Fruit fly (Drosophila melanogaster) whole organism, prepupa: ENCODE data around the gene CG42302.

Experiments
- CG10631 ChIP-seq: fragments of 200-800 bp; sonication (Bioruptor generic); optimal IDR thresholded peaks from 2 replicates; lab custom pipeline; 2016; ENCODE audit warnings: missing biosample characterization, missing genetic modification characterization
- CG10669 ChIP-seq: fragments of 200-800 bp; sonication (Bioruptor generic); optimal IDR thresholded peaks from 3 replicates; lab custom pipeline; 2018; ENCODE audit warnings: missing biosample characterization, mild to moderate bottlenecking, missing genetic modification characterization, moderate library complexity
- CG11294 ChIP-seq: fragments of 200-800 bp; sonication (Bioruptor generic); IDR thresholded peaks from 2 replicates; pipeline ENCODE4 v1.3.6; 2022; ENCODE audit warnings: missing biosample characterization, missing genetic modification characterization
- CG11762 ChIP-seq: fragments of 200-800 bp; sonication (Bioruptor generic); optimal IDR thresholded peaks from 3 replicates; lab custom pipeline; 2016; ENCODE audit warnings: missing biosample characterization, missing genetic modification characterization; ENCODE audit not compliant: insufficient read depth
- CG11902 ChIP-seq: fragments of 200-800 bp; sonication (Bioruptor generic); optimal IDR thresholded peaks from 3 replicates; lab custom pipeline; 2016; ENCODE audit warnings: missing biosample characterization, missing genetic modification characterization
- CG15336 ChIP-seq: fragments of 200-800 bp; sonication (Bioruptor generic); IDR thresholded peaks from 2 replicates; pipeline ENCODE4 v1.3.6; 2022; ENCODE audit warnings: missing biosample characterization, missing genetic modification characterization
- CG1621 ChIP-seq: fragments of 200-800 bp; sonication (Bioruptor generic); optimal IDR thresholded peaks from 3 replicates; lab custom pipeline; 2018; ENCODE audit warnings: missing biosample characterization, mild to moderate bottlenecking, missing genetic modification characterization
- CG16779 ChIP-seq: fragments of 200-800 bp; sonication (Bioruptor generic); optimal IDR thresholded peaks from 3 replicates; lab custom pipeline; 2017; ENCODE audit warnings: missing biosample characterization, mild to moderate bottlenecking, missing genetic modification characterization
- CG31627 ChIP-seq: fragments of 200-800 bp; sonication (Bioruptor generic); optimal IDR thresholded peaks from 3 replicates; lab custom pipeline; 2016; ENCODE audit warnings: missing biosample characterization, missing genetic modification characterization
- CG34406 ChIP-seq: fragments of 200-800 bp; sonication (Bioruptor generic); optimal IDR thresholded peaks from 3 replicates; lab custom pipeline; 2016; ENCODE audit warnings: missing biosample characterization, missing genetic modification characterization
- CG3919 ChIP-seq: fragments of 200-800 bp; sonication (Bioruptor generic); optimal IDR thresholded peaks from 3 replicates; lab custom pipeline; 2016; ENCODE audit warnings: missing biosample characterization, missing genetic modification characterization
- CG4318 ChIP-seq: fragments of 200-800 bp; sonication (Bioruptor generic); optimal IDR thresholded peaks from 3 replicates; lab custom pipeline; 2017; ENCODE audit warnings: missing biosample characterization, mild to moderate bottlenecking, missing genetic modification characterization
- CG6163 ChIP-seq: fragments of 200-800 bp; sonication (Bioruptor generic); IDR thresholded peaks from 3 replicates; pipeline ENCODE4 v1.3.6; 2022; ENCODE audit warnings: missing biosample characterization, missing genetic modification characterization
- CG6276 ChIP-seq: fragments of 200-800 bp; sonication (Bioruptor generic); optimal IDR thresholded peaks from 2 replicates; lab custom pipeline; 2017; ENCODE audit warnings: missing biosample characterization, mild to moderate bottlenecking, missing genetic modification characterization
- CG6792 ChIP-seq: fragments of 200-800 bp; sonication (Bioruptor generic); optimal IDR thresholded peaks from 3 replicates; lab custom pipeline; 2016; ENCODE audit warnings: missing biosample characterization, missing genetic modification characterization
- CG6808 ChIP-seq: fragments of 200-800 bp; sonication (Bioruptor generic); optimal IDR thresholded peaks from 3 replicates; lab custom pipeline; 2017; ENCODE audit warnings: missing biosample characterization, missing genetic modification characterization, mild to moderate bottlenecking, moderate library complexity, missing genetic modification reagents
- CG6854 ChIP-seq: fragments of 200-800 bp; sonication (Bioruptor generic); optimal IDR thresholded peaks from 2 replicates; lab custom pipeline; 2017; ENCODE audit warnings: missing biosample characterization, mild to moderate bottlenecking, missing genetic modification characterization
- CG7368 ChIP-seq: fragments of 200-800 bp; sonication (Bioruptor generic); optimal IDR thresholded peaks from 3 replicates; lab custom pipeline; 2016; ENCODE audit warnings: missing biosample characterization, missing genetic modification characterization
- CG8119 ChIP-seq: fragments of 200-800 bp; sonication (Bioruptor generic); IDR thresholded peaks from 3 replicates; pipeline ENCODE4 v1.3.6; 2022; ENCODE audit warnings: missing biosample characterization, missing genetic modification characterization
- CG8319 ChIP-seq: fragments of 200-800 bp; sonication (Bioruptor generic); optimal IDR thresholded peaks from 3 replicates; lab custom pipeline; 2016; ENCODE audit warnings: missing biosample characterization, missing genetic modification characterization
- CG9139 ChIP-seq: fragments of 200-800 bp; sonication (Bioruptor generic); optimal IDR thresholded peaks from 3 replicates; lab custom pipeline; 2017; ENCODE audit warnings: missing biosample characterization, mild to moderate bottlenecking, missing genetic modification characterization
- Eip75B ChIP-seq: fragments of 200-800 bp; sonication (Bioruptor generic); optimal IDR thresholded peaks from 3 replicates; lab custom pipeline; 2016; ENCODE audit warnings: missing biosample characterization, missing genetic modification characterization
- Eip78C ChIP-seq: fragments of 200-800 bp; sonication (Bioruptor generic); peaks from one replicate; lab custom pipeline; 2016; ENCODE audit warnings: missing biosample characterization, missing genetic modification characterization
- Eip93F ChIP-seq: fragments of 200-800 bp; sonication (Bioruptor generic); optimal IDR thresholded peaks from 2 replicates; lab custom pipeline; 2016; ENCODE audit warnings: missing biosample characterization, mild to moderate bottlenecking, missing genetic modification characterization
- Gug ChIP-seq: fragments of 200-800 bp; sonication (Bioruptor generic); IDR thresholded peaks from 2 replicates; pipeline ENCODE4 v1.3.6; 2022; ENCODE audit warnings: missing biosample characterization, missing genetic modification characterization
- Hr39 ChIP-seq: fragments of 200-800 bp; sonication (Bioruptor generic); optimal IDR thresholded peaks from 2 replicates; lab custom pipeline; 2016; ENCODE audit warnings: missing biosample characterization, missing genetic modification characterization
- Hr4 ChIP-seq: fragments of 200-800 bp; sonication (Bioruptor generic); optimal IDR thresholded peaks from 3 replicates; lab custom pipeline; 2016; ENCODE audit warnings: missing biosample characterization, missing genetic modification characterization
- Lpt ChIP-seq: fragments of 200-800 bp; sonication (Bioruptor generic); optimal IDR thresholded peaks from 3 replicates; lab custom pipeline; 2016; ENCODE audit warnings: missing biosample characterization, missing genetic modification characterization
- Met ChIP-seq: fragments of 200-800 bp; sonication (Bioruptor generic); optimal IDR thresholded peaks from 3 replicates; lab custom pipeline; 2016; ENCODE audit warnings: missing biosample characterization, missing genetic modification characterization
- OdsH ChIP-seq: fragments of 200-800 bp; sonication (Bioruptor generic); optimal IDR thresholded peaks from 3 replicates; lab custom pipeline; 2016; ENCODE audit warnings: missing biosample characterization, missing genetic modification characterization
- Sox14 ChIP-seq: fragments of 200-800 bp; sonication (Bioruptor generic); optimal IDR thresholded peaks from 3 replicates; lab custom pipeline; 2016; ENCODE audit warnings: missing biosample characterization, missing genetic modification characterization
- Sox15 ChIP-seq: fragments of 200-800 bp; sonication (Bioruptor generic); optimal IDR thresholded peaks from 3 replicates; lab custom pipeline; 2016; ENCODE audit warnings: missing biosample characterization, missing genetic modification characterization
- achi ChIP-seq: fragments of 200-800 bp; sonication (Bioruptor generic); optimal IDR thresholded peaks from 3 replicates; lab custom pipeline; 2016; ENCODE audit warnings: missing biosample characterization, missing genetic modification characterization
- acj6 ChIP-seq: fragments of 200-800 bp; sonication (Bioruptor generic); optimal IDR thresholded peaks from 3 replicates; lab custom pipeline; 2016; ENCODE audit warnings: missing biosample characterization, missing genetic modification characterization
- cyc ChIP-seq: fragments of 200-800 bp; sonication (Bioruptor generic); optimal IDR thresholded peaks from 3 replicates; lab custom pipeline; 2016; ENCODE audit warnings: missing biosample characterization, missing genetic modification characterization
- dac ChIP-seq: fragments of 200-800 bp; sonication (Bioruptor generic); optimal IDR thresholded peaks from 2 replicates; lab custom pipeline; 2017; ENCODE audit warnings: missing biosample characterization, mild to moderate bottlenecking, missing genetic modification characterization
- eg ChIP-seq: fragments of 200-800 bp; sonication (Bioruptor generic); IDR thresholded peaks from 3 replicates; pipeline ENCODE4 v1.3.6; 2022; ENCODE audit warnings: missing biosample characterization, missing genetic modification characterization
- esn ChIP-seq: fragments of 200-800 bp; sonication (Bioruptor generic); optimal IDR thresholded peaks from 2 replicates; lab custom pipeline; 2016; ENCODE audit warnings: missing biosample characterization, mild to moderate bottlenecking, missing genetic modification characterization, moderate library complexity
- fd85E ChIP-seq: fragments of 200-800 bp; sonication (Bioruptor generic); optimal IDR thresholded peaks from 3 replicates; lab custom pipeline; 2016; ENCODE audit warnings: missing biosample characterization, missing genetic modification characterization
- fkh ChIP-seq: fragments of 200-800 bp; sonication (Bioruptor generic); optimal IDR thresholded peaks from 3 replicates; lab custom pipeline; 2017; ENCODE audit warnings: missing biosample characterization, mild to moderate bottlenecking, missing genetic modification characterization, moderate library complexity
- net ChIP-seq: fragments of 200-800 bp; sonication (Bioruptor generic); optimal IDR thresholded peaks from 3 replicates; lab custom pipeline; 2016; ENCODE audit warnings: missing biosample characterization, missing genetic modification characterization
- pdm3 ChIP-seq: fragments of 200-800 bp; sonication (Bioruptor generic); optimal IDR thresholded peaks from 3 replicates; lab custom pipeline; 2016; ENCODE audit warnings: missing biosample characterization, missing genetic modification characterization
- salr ChIP-seq, 2 experiments: fragments of 200-800 bp; sonication (Bioruptor generic); optimal IDR thresholded peaks; 3 replicates each; lab custom pipeline; 2016 to 2018; ENCODE audit warnings: missing biosample characterization in 2 of 2, missing genetic modification characterization in 2 of 2, mild to moderate bottlenecking in 1 of 2
- spab ChIP-seq: fragments of 200-800 bp; sonication (Bioruptor generic); optimal IDR thresholded peaks from 2 replicates; lab custom pipeline; 2017; ENCODE audit warnings: missing biosample characterization, mild to moderate bottlenecking, missing genetic modification characterization, missing genetic modification reagents
- ss ChIP-seq, 2 experiments: fragments of 200-800 bp; sonication (Bioruptor generic); optimal IDR thresholded peaks; 2 replicates in 1 of 2; 3 replicates in 1 of 2; lab custom pipeline; 2017 to 2018; ENCODE audit warnings: mild to moderate bottlenecking in 2 of 2, missing biosample characterization in 2 of 2, missing genetic modification characterization in 2 of 2, moderate library complexity in 1 of 2
- svp ChIP-seq: fragments of 200-800 bp; sonication (Bioruptor generic); peaks from one replicate; lab custom pipeline; 2016; ENCODE audit warnings: missing biosample characterization, missing genetic modification characterization
- vri ChIP-seq: fragments of 200-800 bp; sonication (Bioruptor generic); optimal IDR thresholded peaks from 3 replicates; lab custom pipeline; 2016; ENCODE audit warnings: missing biosample characterization, mild to moderate bottlenecking, missing genetic modification characterization

CG42302 gene

DNA sequence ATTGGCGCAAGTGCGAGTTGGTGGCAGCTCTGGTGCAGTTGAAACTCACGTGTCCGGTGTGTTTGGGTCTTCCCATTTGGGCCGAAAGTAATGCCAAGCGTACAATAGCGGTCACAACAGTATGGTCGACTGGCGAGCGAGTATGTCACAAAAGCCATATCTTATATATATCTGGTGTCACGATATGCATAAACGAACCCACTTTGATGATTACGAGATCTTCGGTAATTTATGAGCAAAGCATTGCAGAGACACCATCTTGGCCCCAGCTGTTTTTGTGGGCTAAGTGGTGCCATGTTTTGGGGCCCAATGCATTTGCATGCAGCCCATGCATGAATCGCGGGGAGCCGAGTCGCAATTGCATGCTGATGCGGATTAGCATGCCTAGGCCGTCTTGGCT, 46.6 kb downstream of the CG42302 start (continued):
- TF ChIP-seq Eip75B (GFP tag; lab: Kevin White, UChicago) = peak; percentile 19
- no peak for TF ChIP-seq Eip93F
- TF ChIP-seq Lpt = no peak
- peak; percentile 21 for TF ChIP-seq cyc (GFP tag; lab: Kevin White, UChicago)
- TF ChIP-seq CG6276 (GFP tag; lab: Kevin White, UChicago) = peak; percentile 31
- peak; percentile 18 for TF ChIP-seq Met
- no peak for TF ChIP-seq CG11294 (GFP tag; lab: Robert Waterston, UW)
- TF ChIP-seq CG6854 (GFP tag; lab: Kevin White, UChicago) = no peak
- TF ChIP-seq CG8319 (GFP tag; lab: Kevin White, UChicago) = peak; percentile 2
- no peak for TF ChIP-seq fkh (GFP tag; lab: Kevin White, UChicago)
- peak; percentile 55 for TF ChIP-seq pdm3 (GFP tag; lab: Kevin White, UChicago)
- TF ChIP-seq esn = peak; percentile 27
- TF ChIP-seq spab (GFP tag; lab: Kevin White, UChicago) = no peak
- TF ChIP-seq CG9139 (GFP tag; lab: Kevin White, UChicago) = no peak
- peak; percentile 36 for TF ChIP-seq OdsH (GFP tag; lab: Kevin White, UChicago)
- TF ChIP-seq fd85E = no peak
- no peak for TF ChIP-seq Sox15 (GFP tag; lab: Kevin White, UChicago)
- no peak for TF ChIP-seq CG11762
- TF ChIP-seq Gug (GFP tag; lab: Robert Waterston, UW) = no peak
- no peak for TF ChIP-seq CG10669 (GFP tag; lab: Kevin White, UChicago)
- TF ChIP-seq CG4318 (GFP tag; lab: Kevin White, UChicago) = peak; percentile 32
- TF ChIP-seq CG34406 (GFP tag; lab: Kevin White, UChicago) = peak; percentile 15
- peak; percentile 71 for TF ChIP-seq CG6163 (GFP tag; lab: Robert Waterston, UW)
- TF ChIP-seq CG31627 (GFP tag; lab: Kevin White, UChicago) = peak; percentile 9
- peak; percentile 4 for TF ChIP-seq dac (GFP tag; lab: Kevin White, UChicago)
- TF ChIP-seq CG11902 (GFP tag; lab: Kevin White, UChicago) = peak; percentile 5
- TF ChIP-seq CG7368 = no peak
- TF ChIP-seq salr (GFP tag; optimal IDR thresholded peaks at IDR 0.05; lab: Kevin White, UChicago) = no peak
- TF ChIP-seq acj6 = peak; percentile 34
- TF ChIP-seq vri (GFP tag; lab: Kevin White, UChicago) = no peak
- no peak for TF ChIP-seq CG6808
- TF ChIP-seq CG1621 (tag; lab: Kevin White, UChicago) = no peak

DNA sequence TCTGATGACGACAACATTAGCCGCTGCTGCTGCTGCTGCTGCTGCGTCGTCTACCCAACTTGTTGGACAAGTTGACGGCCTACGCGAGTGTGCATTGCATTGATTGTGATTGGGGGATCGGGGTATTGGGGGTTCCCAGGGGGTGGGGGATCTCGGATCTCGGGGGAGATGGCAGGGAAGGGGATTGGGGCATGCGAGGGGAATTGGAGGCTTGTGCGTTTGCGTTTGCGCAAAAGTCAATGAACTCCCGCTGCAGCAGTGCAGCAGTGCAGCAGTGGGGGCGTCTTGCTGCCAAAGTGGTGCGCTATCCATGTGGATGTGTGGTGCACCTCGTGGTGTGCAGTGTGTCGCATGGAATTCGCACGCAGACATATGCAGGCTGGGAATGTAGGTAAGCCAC, 48.7 kb downstream of the CG42302 start:
- TF ChIP-seq CG10631 = no peak
- 0 out of 3 replicates have a peak, but pooled peaks have one; percentile 17 for TF ChIP-seq eg
- no peak for TF ChIP-seq Sox15 (GFP tag; lab: Kevin White, UChicago)
- no peak for TF ChIP-seq acj6
- no peak for TF ChIP-seq CG8119 (GFP tag; lab: Robert Waterston, UW)
- TF ChIP-seq Lpt = peak; percentile 20
- no peak for TF ChIP-seq CG11294 (GFP tag; lab: Robert Waterston, UW)
- TF ChIP-seq fd85E = no peak

dm6 chrX:18675702-18676101, 49.8 kb downstream of the CG42302 start:
- TF ChIP-seq ss (GFP tag; optimal IDR thresholded peaks at IDR 0.05; lab: Kevin White, UChicago) (no peak), CG6276 (GFP tag; lab: Kevin White, UChicago) (peak; percentile 6), Eip75B (GFP tag; lab: Kevin White, UChicago) (no peak), CG3919 (GFP tag; lab: Kevin White, UChicago) (no peak), CG15336 (GFP tag; lab: Robert Waterston, UW) (no peak), CG11902 (GFP tag; lab: Kevin White, UChicago) (no peak), CG6792 (no peak), CG16779 (tag; lab: Kevin White, UChicago) (no peak), CG1621 (tag; lab: Kevin White, UChicago) (no peak), svp (GFP tag; lab: Kevin White, UChicago) (peak; percentile 68), Sox15 (GFP tag; lab: Kevin White, UChicago) (no peak), Hr4 (GFP tag; lab: Kevin White, UChicago) (peak; percentile 27), CG4318 (GFP tag; lab: Kevin White, UChicago) (peak; percentile 45), achi (no peak), CG6808 (no peak), Sox14 (GFP tag; lab: Kevin White, UChicago) (no peak), vri (GFP tag; lab: Kevin White, UChicago) (no peak), Hr39 (no peak), Eip78C (peak; percentile 67), CG11294 (GFP tag; lab: Robert Waterston, UW) (no peak), fd85E (no peak), cyc (GFP tag; lab: Kevin White, UChicago) (no peak), salr (GFP tag; optimal IDR thresholded peaks at IDR 0.05; lab: Kevin White, UChicago) (peak in 1 of 2 experiments; percentile 25), net (GFP tag; lab: Kevin White, UChicago) (peak; percentile 6), CG8119 (GFP tag; lab: Robert Waterston, UW) (no peak), CG10631 (no peak), OdsH (GFP tag; lab: Kevin White, UChicago) (no peak), pdm3 (GFP tag; lab: Kevin White, UChicago) (no peak), acj6 (no peak), eg (0 out of 3 replicates have a peak, but pooled peaks have one; percentile 8)
